Worm (Caenorhabditis elegans) whole organism, L1 larva: Measurements from ENCODE around the gene F13H10.3.

Experiments
- ceh-8 ChIP-seq: fragments of 200-800 bp; sonication (Bioruptor generic); optimal IDR thresholded peaks from 2 replicates; lab custom pipeline; 2018; ENCODE audit warnings: mild to moderate bottlenecking, missing genetic modification characterization, moderate library complexity, missing compliant biosample characterization
- elt-3 ChIP-seq, 6 experiments: fragments of 150-350 bp in 1 of 6; sonication (generic microtip); optimal IDR thresholded peaks; 2 replicates each; lab custom pipeline; 2017 to 2018; ENCODE audit warnings: missing biosample characterization in 6 of 6, missing genetic modification characterization in 6 of 6, inconsistent platforms in 1 of 6
- fkh-10 ChIP-seq: sonication (generic microtip); optimal IDR thresholded peaks from 2 replicates; lab custom pipeline; 2017; ENCODE audit warnings: missing biosample characterization, missing genetic modification reagents, missing genetic modification characterization
- jun-1 ChIP-seq: fragments of 150-350 bp; optimal IDR thresholded peaks from 2 replicates; lab custom pipeline; 2014; ENCODE audit warnings: missing biosample characterization, missing genetic modification reagents, missing genetic modification characterization
- lsy-2 ChIP-seq, 2 experiments: fragments of 150-350 bp; optimal IDR thresholded peaks; 2 replicates each; lab custom pipeline; 2014; ENCODE audit warnings: missing biosample characterization in 2 of 2, missing genetic modification characterization in 2 of 2
- nhr-77 ChIP-seq: fragments of 150-350 bp; optimal IDR thresholded peaks from 2 replicates; lab custom pipeline; 2014; ENCODE audit warnings: missing biosample characterization, missing genetic modification characterization

- no peak for TF ChIP-seq elt-3 (tag; optimal IDR thresholded peaks at IDR 0.05; lab: Kevin White, UChicago)
- TF ChIP-seq lsy-2 (tag; optimal IDR thresholded peaks at IDR 0.05; lab: Kevin White, UChicago), result no peak
- TF ChIP-seq nhr-77 (tag; lab: Kevin White, UChicago), result no peak
- TF ChIP-seq fkh-10 (GFP tag; lab: Kevin White, UChicago), result no peak
- TF ChIP-seq jun-1 (tag; lab: Kevin White, UChicago), result no peak
- no peak for TF ChIP-seq ceh-8 (GFP tag; lab: Kevin White, UChicago)
These were observed 28.6 kb upstream of the F13H10.3 start for ce11 chrIV:11044377-11044776.
